Fruit fly (Drosophila melanogaster) whole organism, embryonic: ENCODE measurements around the gene CG43407.

ENCODE experiments used
- Asciz ChIP-seq: fragments of 200-800 bp; sonication (Bioruptor generic); optimal IDR thresholded peaks from 2 replicates; lab custom pipeline; 2017; ENCODE audit warnings: missing biosample characterization, mild to moderate bottlenecking, missing genetic modification characterization, missing genetic modification reagents
- BEAF-32 ChIP-seq: fragments of 200-800 bp; sonication (Bioruptor generic); optimal IDR thresholded peaks from 3 replicates; lab custom pipeline; 2017; ENCODE audit warnings: missing biosample characterization, missing genetic modification characterization, mild to moderate bottlenecking, moderate library complexity, missing genetic modification reagents
- Bdp1 ChIP-seq: fragments of 200-800 bp; sonication (Bioruptor generic); optimal IDR thresholded peaks from 3 replicates; lab custom pipeline; 2016; ENCODE audit warnings: missing biosample characterization, missing genetic modification characterization
- CG13894 ChIP-seq: fragments of 200-800 bp; sonication (Bioruptor generic); optimal IDR thresholded peaks from 3 replicates; lab custom pipeline; 2018; ENCODE audit warnings: missing biosample characterization, mild to moderate bottlenecking, missing genetic modification characterization, moderate library complexity
- CG14441 ChIP-seq: fragments of 200-800 bp; sonication (Bioruptor generic); IDR thresholded peaks from 2 replicates; pipeline ENCODE4 v1.3.6; 2022; ENCODE audit warnings: missing biosample characterization, missing genetic modification characterization
- CG14965 ChIP-seq: fragments of 200-800 bp; sonication (Bioruptor generic); optimal IDR thresholded peaks from 2 replicates; lab custom pipeline; 2016; ENCODE audit warnings: missing biosample characterization, missing genetic modification characterization, borderline replicate concordance
- CG1603 ChIP-seq: fragments of 200-800 bp; sonication (Bioruptor generic); optimal IDR thresholded peaks from 2 replicates; lab custom pipeline; 2019; ENCODE audit warnings: missing biosample characterization, mild to moderate bottlenecking, missing genetic modification characterization, moderate library complexity
- CG17802 ChIP-seq: fragments of 200-800 bp; sonication (Bioruptor generic); optimal IDR thresholded peaks from 2 replicates; lab custom pipeline; 2018; ENCODE audit warnings: missing biosample characterization, mild to moderate bottlenecking, missing genetic modification characterization, moderate library complexity
- CG18011 ChIP-seq: fragments of 200-800 bp; sonication (Bioruptor generic); optimal IDR thresholded peaks from 2 replicates; lab custom pipeline; 2017; ENCODE audit warnings: missing biosample characterization, missing genetic modification characterization, mild to moderate bottlenecking, moderate library complexity, missing genotype
- CG1832 ChIP-seq: fragments of 200-800 bp; sonication (Bioruptor generic); optimal IDR thresholded peaks from 2 replicates; lab custom pipeline; 2017; ENCODE audit warnings: missing biosample characterization, mild to moderate bottlenecking, missing genetic modification characterization, inconsistent platforms
- CG2116 ChIP-seq: fragments of 200-800 bp; sonication (Bioruptor generic); optimal IDR thresholded peaks from 3 replicates; lab custom pipeline; 2018; ENCODE audit warnings: missing biosample characterization, mild to moderate bottlenecking, missing genetic modification characterization
- CG2678 ChIP-seq: fragments of 200-800 bp; sonication (Bioruptor generic); optimal IDR thresholded peaks from 3 replicates; lab custom pipeline; 2019; ENCODE audit warnings: missing biosample characterization, mild to moderate bottlenecking, missing genetic modification characterization, moderate library complexity
- CG2889 ChIP-seq: fragments of 200-800 bp; sonication (Bioruptor generic); IDR thresholded peaks from 3 replicates; pipeline ENCODE4 v1.3.6; 2022; ENCODE audit warnings: missing biosample characterization, missing genetic modification characterization
- CG31441 ChIP-seq: fragments of 200-800 bp; sonication (Bioruptor generic); IDR thresholded peaks from 2 replicates; pipeline ENCODE4 v1.3.6; 2022; ENCODE audit warnings: missing biosample characterization, missing genetic modification characterization
- CG33213 ChIP-seq: fragments of 200-800 bp; sonication (Bioruptor generic); optimal IDR thresholded peaks from 3 replicates; lab custom pipeline; 2016; ENCODE audit warnings: missing biosample characterization, missing genetic modification characterization
- CG3847 ChIP-seq: fragments of 200-800 bp; sonication (Bioruptor generic); IDR thresholded peaks from 2 replicates; pipeline ENCODE4 v1.3.6; 2022; ENCODE audit warnings: missing biosample characterization, missing genetic modification characterization
- CG4328 ChIP-seq: fragments of 200-800 bp; sonication (Bioruptor generic); optimal IDR thresholded peaks from 3 replicates; lab custom pipeline; 2017; ENCODE audit warnings: missing biosample characterization, missing genetic modification reagents, missing genetic modification characterization
- CG4360 ChIP-seq: fragments of 200-800 bp; sonication (Bioruptor generic); IDR thresholded peaks from 2 replicates; pipeline ENCODE4 v1.3.6; 2022; ENCODE audit warnings: missing biosample characterization, missing genetic modification characterization
- CG43689 ChIP-seq: fragments of 200-800 bp; sonication (Bioruptor generic); IDR thresholded peaks from 2 replicates; pipeline ENCODE4 v1.3.6; 2022; ENCODE audit warnings: missing biosample characterization, missing genetic modification characterization
- CG4404 ChIP-seq: fragments of 200-800 bp; sonication (Bioruptor generic); IDR thresholded peaks from 2 replicates; pipeline ENCODE4 v1.3.6; 2022; ENCODE audit warnings: missing biosample characterization, missing genetic modification characterization
- CG6765 ChIP-seq: fragments of 200-800 bp; sonication (Bioruptor generic); optimal IDR thresholded peaks from 3 replicates; lab custom pipeline; 2017; ENCODE audit warnings: missing biosample characterization, mild to moderate bottlenecking, missing genetic modification characterization
- CG7372 ChIP-seq: fragments of 200-800 bp; sonication (Bioruptor generic); IDR thresholded peaks from 2 replicates; pipeline ENCODE4 v1.3.6; 2022; ENCODE audit warnings: missing biosample characterization, missing genetic modification characterization
- CG7786 ChIP-seq: fragments of 200-800 bp; sonication (Bioruptor generic); optimal IDR thresholded peaks from 2 replicates; lab custom pipeline; 2016; ENCODE audit warnings: missing biosample characterization, missing genetic modification characterization
- CG8924 ChIP-seq: fragments of 200-800 bp; optimal IDR thresholded peaks from 3 replicates; lab custom pipeline; 2019; ENCODE audit warnings: missing biosample characterization, mild to moderate bottlenecking, missing genetic modification characterization, moderate library complexity
- E2f2 ChIP-seq: fragments of 200-800 bp; sonication (Bioruptor generic); IDR thresholded peaks from 2 replicates; pipeline ENCODE4 v1.3.6; 2022; ENCODE audit warnings: missing biosample characterization, missing genetic modification characterization
- Fer2 ChIP-seq: fragments of 200-800 bp; sonication (Bioruptor generic); optimal IDR thresholded peaks from 2 replicates; lab custom pipeline; 2018; ENCODE audit warnings: missing biosample characterization, mild to moderate bottlenecking, missing genetic modification characterization, moderate library complexity
- H2.0 ChIP-seq: fragments of 200-800 bp; sonication (Bioruptor generic); IDR thresholded peaks from 2 replicates; pipeline ENCODE4 v1.3.6; 2022; ENCODE audit warnings: missing biosample characterization, missing genetic modification characterization
- Lhr ChIP-seq: fragments of 200-800 bp; sonication (Bioruptor generic); optimal IDR thresholded peaks from 3 replicates; lab custom pipeline; 2017; ENCODE audit warnings: mild to moderate bottlenecking, missing biosample characterization, missing genetic modification reagents, missing genetic modification characterization
- Med ChIP-seq: fragments of 200-800 bp; sonication (Bioruptor generic); peaks from one replicate; lab custom pipeline; 2016; ENCODE audit warnings: missing biosample characterization, missing genetic modification characterization, mild to moderate bottlenecking, inconsistent platforms, moderate library complexity
- Myb ChIP-seq: fragments of 200-800 bp; sonication (Bioruptor generic); optimal IDR thresholded peaks from 2 replicates; lab custom pipeline; 2016; ENCODE audit warnings: missing biosample characterization, missing genetic modification characterization
- Poxn ChIP-seq: fragments of 200-800 bp; sonication (Bioruptor generic); IDR thresholded peaks from 2 replicates; pipeline ENCODE4 v1.3.6; 2022; ENCODE audit warnings: missing biosample characterization, missing genetic modification characterization
- Side ChIP-seq: fragments of 200-800 bp; sonication (Bioruptor generic); optimal IDR thresholded peaks from 2 replicates; lab custom pipeline; 2016; ENCODE audit warnings: missing biosample characterization, missing genetic modification characterization
- Sry-β ChIP-seq: fragments of 200-800 bp; sonication (Bioruptor generic); optimal IDR thresholded peaks from 2 replicates; lab custom pipeline; 2018; ENCODE audit warnings: missing biosample characterization, mild to moderate bottlenecking, missing genetic modification characterization, moderate library complexity
- Vsx1 ChIP-seq: fragments of 200-800 bp; sonication (Bioruptor generic); optimal IDR thresholded peaks from 2 replicates; lab custom pipeline; 2017; ENCODE audit warnings: missing biosample characterization, mild to moderate bottlenecking, missing genetic modification characterization, missing genetic modification reagents
- YL-1 ChIP-seq: fragments of 200-800 bp; sonication (Bioruptor generic); optimal IDR thresholded peaks from 3 replicates; lab custom pipeline; 2017; ENCODE audit warnings: missing biosample characterization, mild to moderate bottlenecking, missing genetic modification characterization
- da ChIP-seq: fragments of 200-800 bp; sonication (Bioruptor generic); optimal IDR thresholded peaks from 2 replicates; lab custom pipeline; 2016; ENCODE audit warnings: missing biosample characterization, missing genetic modification characterization
- dati ChIP-seq: fragments of 200-800 bp; sonication (Bioruptor generic); IDR thresholded peaks from 2 replicates; pipeline ENCODE4 v1.3.6; 2022; ENCODE audit warnings: missing biosample characterization, missing genetic modification characterization
- hkb ChIP-seq, 2 experiments: fragments of 200-800 bp in 1 of 2; fragments of >200 bp in 1 of 2; sonication (Bioruptor generic) in 1 of 2; IDR thresholded peaks in 1 of 2; optimal IDR thresholded peaks in 1 of 2; 2 replicates each; pipeline versions ENCODE4 v1.3.6 to Lab custom; 2017 to 2022; ENCODE audit warnings: missing biosample characterization in 1 of 2, missing genetic modification characterization in 1 of 2
- jumu ChIP-seq: fragments of 200-800 bp; sonication (Bioruptor generic); optimal IDR thresholded peaks from 3 replicates; lab custom pipeline; 2016; ENCODE audit warnings: missing biosample characterization, missing genetic modification characterization
- lbe ChIP-seq: fragments of 200-800 bp; sonication (Bioruptor generic); optimal IDR thresholded peaks from 2 replicates; lab custom pipeline; 2016; ENCODE audit warnings: missing biosample characterization, mild to moderate bottlenecking, missing genetic modification characterization
- lmd ChIP-seq: fragments of 200-800 bp; sonication (Bioruptor generic); IDR thresholded peaks from 2 replicates; pipeline ENCODE4 v1.3.6; 2022; ENCODE audit warnings: missing biosample characterization, missing genetic modification characterization
- maf-S ChIP-seq: fragments of 200-800 bp; sonication (Bioruptor generic); optimal IDR thresholded peaks from 2 replicates; lab custom pipeline; 2016; ENCODE audit warnings: missing biosample characterization, missing genetic modification characterization
- nerfin-2 ChIP-seq: fragments of 200-800 bp; sonication (Bioruptor generic); IDR thresholded peaks from 2 replicates; pipeline ENCODE4 v1.3.6; 2022; ENCODE audit warnings: missing biosample characterization, missing genetic modification characterization; ENCODE audit not compliant: partially characterized antibody
- nmo ChIP-seq: fragments of 200-800 bp; sonication (Bioruptor generic); optimal IDR thresholded peaks from 2 replicates; lab custom pipeline; 2018; ENCODE audit warnings: missing biosample characterization, mild to moderate bottlenecking, missing genetic modification characterization, moderate library complexity
- onecut ChIP-seq: fragments of 200-800 bp; sonication (Bioruptor generic); IDR thresholded peaks from 2 replicates; pipeline ENCODE4 v1.3.6; 2022; ENCODE audit warnings: missing biosample characterization, missing genetic modification characterization
- prd ChIP-seq, 3 experiments: fragments of >200 bp in 2 of 3; fragments of 200-800 bp in 1 of 3; sonication (Bioruptor generic) in 1 of 3; optimal IDR thresholded peaks in 2 of 3; IDR thresholded peaks in 1 of 3; 2 replicates in 2 of 3; 3 replicates in 1 of 3; pipeline versions ENCODE4 v1.3.6 to Lab custom; 2017 to 2022; ENCODE audit warnings: missing biosample characterization in 1 of 3, missing genetic modification characterization in 1 of 3
- run ChIP-seq: fragments of 200-800 bp; sonication (Bioruptor generic); optimal IDR thresholded peaks from 3 replicates; lab custom pipeline; 2018; ENCODE audit warnings: missing biosample characterization, mild to moderate bottlenecking, missing genetic modification characterization
- stwl ChIP-seq: fragments of 200-800 bp; sonication (Bioruptor generic); optimal IDR thresholded peaks from 3 replicates; lab custom pipeline; 2018; ENCODE audit warnings: missing biosample characterization, mild to moderate bottlenecking, missing genetic modification characterization, moderate library complexity
- tin ChIP-seq: fragments of 200-800 bp; sonication (Bioruptor generic); optimal IDR thresholded peaks from 3 replicates; lab custom pipeline; 2016; ENCODE audit warnings: missing biosample characterization, missing genetic modification characterization
- trh ChIP-seq: fragments of 200-800 bp; sonication (Bioruptor generic); optimal IDR thresholded peaks from 2 replicates; lab custom pipeline; 2016; ENCODE audit warnings: missing biosample characterization, missing genetic modification characterization

CG43407 gene

DNA sequence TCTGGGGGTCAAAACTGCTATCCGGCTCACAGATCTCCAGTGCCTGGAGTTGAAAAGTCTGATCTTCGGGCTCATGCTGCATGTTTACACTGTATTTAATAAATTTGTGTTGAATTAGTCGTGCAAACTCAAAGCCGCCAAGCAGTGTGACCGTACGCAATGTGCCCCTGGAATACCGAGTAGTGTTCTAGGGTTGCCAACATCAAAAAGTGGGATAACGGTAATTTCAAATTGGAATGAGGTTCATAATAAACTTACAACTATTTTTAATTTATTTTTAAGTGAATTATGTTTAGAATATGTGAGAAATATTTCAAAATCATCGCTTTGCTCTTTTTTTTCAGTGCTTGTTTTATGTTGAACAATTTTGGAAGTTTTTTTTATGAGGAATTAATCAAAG is 47.0 kb upstream of the CG43407 start, which contains the start of gene Gem2 (continued):
- TF ChIP-seq nerfin-2 (GFP tag; lab: Robert Waterston, UW) (no peak), YL-1 (peak; percentile 35), prd (optimal IDR thresholded peaks at IDR 0.05; lab: Kevin White, UChicago) (no peak), prd (GFP tag; IDR thresholded peaks at IDR 0.05; lab: Robert Waterston, UW) (0 out of 3 replicates have a peak, but pooled peaks have one; percentile 7), Fer2 (no peak), Side (GFP tag; lab: Kevin White, UChicago) (no peak), Asciz (GFP tag; lab: Kevin White, UChicago) (no peak), hkb (optimal IDR thresholded peaks at IDR 0.05; lab: Kevin White, UChicago) (no peak), hkb (GFP tag; IDR thresholded peaks at IDR 0.05; lab: Robert Waterston, UW) (no peak), BEAF-32 (GFP tag; lab: Kevin White, UChicago) (peak; percentile 34), CG4328 (GFP tag; lab: Kevin White, UChicago) (no peak), dati (no peak), CG3847 (GFP tag; lab: Robert Waterston, UW) (0 out of 2 replicates have a peak, but pooled peaks have one; percentile 22), run (no peak), CG6765 (GFP tag; lab: Kevin White, UChicago) (no peak), Vsx1 (GFP tag; lab: Kevin White, UChicago) (no peak), Med (GFP tag; lab: Kevin White, UChicago) (peak; percentile 64), lbe (GFP tag; lab: Kevin White, UChicago) (no peak), CG7372 (no peak), CG2678 (no peak), CG18011 (GFP tag; lab: Kevin White, UChicago) (no peak), CG1832 (GFP tag; lab: Kevin White, UChicago) (no peak), stwl (peak; percentile 98), lmd (GFP tag; lab: Robert Waterston, UW) (no peak), Myb (GFP tag; lab: Kevin White, UChicago) (peak; percentile 97), maf-S (GFP tag; lab: Kevin White, UChicago) (no peak), E2f2 (GFP tag; lab: Robert Waterston, UW) (peak; percentile 80), CG14441 (no peak), CG43689 (no peak), CG31441 (GFP tag; lab: Robert Waterston, UW) (no peak), trh (GFP tag; lab: Kevin White, UChicago) (no peak), CG8924 (tag; lab: Kevin White, UChicago) (no peak), Sry-β (GFP tag; lab: Kevin White, UChicago) (no peak), jumu (no peak), CG33213 (GFP tag; lab: Kevin White, UChicago) (peak; percentile 21), H2.0 (GFP tag; lab: Robert Waterston, UW) (0 out of 2 replicates have a peak, but pooled peaks have one; percentile 4), tin (GFP tag; lab: Kevin White, UChicago) (no peak), CG2889 (GFP tag; lab: Robert Waterston, UW) (no peak), CG17802 (tag; lab: Kevin White, UChicago) (no peak), CG1603 (tag; lab: Kevin White, UChicago) (peak; percentile 56), CG14965 (GFP tag; lab: Kevin White, UChicago) (no peak), nmo (peak; percentile 13), CG4360 (GFP tag; lab: Robert Waterston, UW) (no peak), Bdp1 (GFP tag; lab: Kevin White, UChicago) (no peak), da (GFP tag; lab: Kevin White, UChicago) (no peak), Poxn (GFP tag; lab: Robert Waterston, UW) (no peak), Lhr (peak; percentile 55), CG2116 (GFP tag; lab: Kevin White, UChicago) (peak; percentile 24), CG7786 (no peak), CG13894 (tag; lab: Kevin White, UChicago) (no peak), CG4404 (GFP tag; lab: Robert Waterston, UW) (no peak), onecut (GFP tag; lab: Robert Waterston, UW) (0 out of 2 replicates have a peak, but pooled peaks have one; percentile 6)
